Worm (Caenorhabditis elegans): ENCODE data around the gene F12E12.2.

- TF ChIP-seq snpc-4 (tag; optimal IDR thresholded peaks at IDR 0.05), result no peak
- no peak for TF ChIP-seq nhr-76 (tag; optimal IDR thresholded peaks at IDR 0.05)
- no peak for TF ChIP-seq F44E2.7 (GFP tag; IDR thresholded peaks at IDR 0.05)
- no peak for TF ChIP-seq lin-39 (tag; optimal IDR thresholded peaks at IDR 0.05)
- TF ChIP-seq skn-1 (tag; optimal IDR thresholded peaks at IDR 0.05), result no peak
- no peak for TF ChIP-seq zag-1 (tag; optimal IDR thresholded peaks at IDR 0.05)
- no peak for TF ChIP-seq zfp-3 (GFP tag; conservative IDR thresholded peaks at IDR 0.05)
- TF ChIP-seq pha-4 (GFP tag; IDR thresholded peaks at IDR 0.05), result no peak
- TF ChIP-seq pha-4 (tag; optimal IDR thresholded peaks at IDR 0.05), result no peak
- TF ChIP-seq F49E8.2 (tag; optimal IDR thresholded peaks at IDR 0.05; ENCODE audit: borderline replicate concordance), result no peak
- TF ChIP-seq ceh-28 (tag; optimal IDR thresholded peaks at IDR 0.05), result no peak
- no peak for TF ChIP-seq madf-5 (GFP tag; IDR thresholded peaks at IDR 0.05)
- TF ChIP-seq lsy-2 (tag; optimal IDR thresholded peaks at IDR 0.05), result no peak
- TF ChIP-seq zfp-2 (tag; optimal IDR thresholded peaks at IDR 0.05), result no peak
Measured at ce11 chrII:3785257-3785656, 45.5 kb downstream of the F12E12.2 start, which contains the start of gene T24E12.1.

Measured in whole organism, L4 larva.